Worm (Caenorhabditis elegans): ENCODE measurements around the gene Y50D4B.2.

- no peak for TF ChIP-seq mdt-29 (GFP tag; IDR thresholded peaks at IDR 0.05)
- no peak for TF ChIP-seq set-16 (GFP tag; IDR thresholded peaks at IDR 0.05)
- no peak for TF ChIP-seq hlh-30 (tag; optimal IDR thresholded peaks at IDR 0.05; ENCODE audit: insufficient read depth)
- no peak for TF ChIP-seq zip-2 (tag; optimal IDR thresholded peaks at IDR 0.05)
- TF ChIP-seq ZK546.5 (tag; optimal IDR thresholded peaks at IDR 0.05) = no peak
- TF ChIP-seq lsy-2 (tag; optimal IDR thresholded peaks at IDR 0.05) = no peak
These were observed 47.8 kb upstream of the Y50D4B.2 start, which contains the start of gene K10C9.4 for ce11 chrV:1052559-1053064.

Measured in whole organism, L4 larva.